Worm (Caenorhabditis elegans) whole organism, mixed stage, embryonic: ENCODE results near the gene glrx-3.
"Not testable (repeated sequence)": the region's sequence is repeated elsewhere in the genome, so short reads cannot be mapped to it uniquely, and the experiment has no call there.

Experiments
- M03D4.4 ChIP-seq: sonication (generic microtip); optimal IDR thresholded peaks from 2 replicates; lab custom pipeline; 2017; ENCODE audit warnings: mild to moderate bottlenecking, missing genetic modification characterization, missing compliant biosample characterization
- bed-3 ChIP-seq: fragments of 200-800 bp; sonication (Bioruptor generic); optimal IDR thresholded peaks from 3 replicates; lab custom pipeline; 2018; ENCODE audit warnings: mild to moderate bottlenecking, missing genetic modification characterization, moderate library complexity, missing compliant biosample characterization
- ceh-39 ChIP-seq: fragments of 150-350 bp; optimal IDR thresholded peaks from 2 replicates; lab custom pipeline; 2014; ENCODE audit warnings: missing biosample characterization, missing genetic modification characterization
- ceh-43 ChIP-seq: fragments of 200-800 bp; sonication (Bioruptor generic); optimal IDR thresholded peaks from 2 replicates; lab custom pipeline; 2018; ENCODE audit warnings: mild to moderate bottlenecking, missing genetic modification characterization, moderate library complexity, missing compliant biosample characterization
- cnd-1 ChIP-seq: fragments of 200-800 bp; sonication (Bioruptor generic); optimal IDR thresholded peaks from 2 replicates; lab custom pipeline; 2018; ENCODE audit warnings: mild to moderate bottlenecking, missing genetic modification characterization, missing compliant biosample characterization
- drap-1 ChIP-seq: fragments of 200-800 bp; sonication (Bioruptor generic); optimal IDR thresholded peaks from 3 replicates; lab custom pipeline; 2018; ENCODE audit warnings: mild to moderate bottlenecking, missing genetic modification characterization, missing compliant biosample characterization
- elt-1 ChIP-seq: sonication (generic microtip); optimal IDR thresholded peaks from 2 replicates; lab custom pipeline; 2017; ENCODE audit warnings: missing genetic modification characterization, mild to moderate bottlenecking, missing compliant biosample characterization, antibody characterized with exemption, moderate library complexity, borderline replicate concordance; ENCODE audit not compliant: insufficient read depth
- flh-1 ChIP-seq: fragments of 200-800 bp; sonication (Bioruptor generic); optimal IDR thresholded peaks from 2 replicates; lab custom pipeline; 2018; ENCODE audit warnings: mild to moderate bottlenecking, missing genetic modification characterization, moderate library complexity, missing compliant biosample characterization
- ham-2 ChIP-seq: fragments of 200-800 bp; sonication (Bioruptor generic); optimal IDR thresholded peaks from 2 replicates; lab custom pipeline; 2018; ENCODE audit warnings: mild to moderate bottlenecking, missing genetic modification characterization, missing compliant biosample characterization
- hlh-1 ChIP-seq: fragments of 150-350 bp; optimal IDR thresholded peaks from 2 replicates; lab custom pipeline; 2014; ENCODE audit warnings: missing biosample characterization, missing genetic modification reagents, missing genetic modification characterization
- lin-13 ChIP-seq: fragments of 150-350 bp; optimal IDR thresholded peaks from 2 replicates; lab custom pipeline; 2014; ENCODE audit warnings: missing biosample characterization, missing genetic modification characterization
- lin-32 ChIP-seq: fragments of 200-800 bp; sonication (Bioruptor generic); optimal IDR thresholded peaks from 2 replicates; lab custom pipeline; 2018; ENCODE audit warnings: mild to moderate bottlenecking, missing genetic modification characterization, missing compliant biosample characterization
- lsy-2 ChIP-seq: fragments of 150-350 bp; optimal IDR thresholded peaks from 2 replicates; lab custom pipeline; 2014; ENCODE audit warnings: missing biosample characterization, missing genetic modification characterization
- mep-1 ChIP-seq: fragments of 150-350 bp; optimal IDR thresholded peaks from 2 replicates; lab custom pipeline; 2017; ENCODE audit warnings: missing biosample characterization, missing genetic modification reagents, missing genetic modification characterization, inconsistent platforms
- mls-2 ChIP-seq: sonication (generic microtip); optimal IDR thresholded peaks from 2 replicates; lab custom pipeline; 2016; ENCODE audit warnings: mild to moderate bottlenecking, missing genetic modification characterization, moderate library complexity, missing compliant biosample characterization
- nhr-237 ChIP-seq: fragments of 150-350 bp; optimal IDR thresholded peaks from 2 replicates; lab custom pipeline; 2014; ENCODE audit warnings: missing biosample characterization, missing genetic modification characterization
- snpc-4 ChIP-seq: fragments of 150-350 bp; optimal IDR thresholded peaks from 2 replicates; lab custom pipeline; 2014; ENCODE audit warnings: missing biosample characterization, missing genetic modification characterization
- sptf-1 ChIP-seq: sonication (generic microtip); optimal IDR thresholded peaks from 2 replicates; lab custom pipeline; 2017; ENCODE audit warnings: mild to moderate bottlenecking, missing genetic modification characterization, moderate library complexity, missing compliant biosample characterization
- tbx-8 ChIP-seq: fragments of 200-800 bp; sonication (Bioruptor generic); optimal IDR thresholded peaks from 2 replicates; lab custom pipeline; 2018; ENCODE audit warnings: mild to moderate bottlenecking, missing genetic modification characterization, moderate library complexity, missing compliant biosample characterization
- unc-39 ChIP-seq: fragments of 150-350 bp; optimal IDR thresholded peaks from 2 replicates; lab custom pipeline; 2014; ENCODE audit warnings: missing biosample characterization, missing genetic modification characterization
- zip-8 ChIP-seq: fragments of 150-350 bp; optimal IDR thresholded peaks from 2 replicates; lab custom pipeline; 2014; ENCODE audit warnings: missing biosample characterization, missing genetic modification characterization

Gene glrx-3

DNA sequence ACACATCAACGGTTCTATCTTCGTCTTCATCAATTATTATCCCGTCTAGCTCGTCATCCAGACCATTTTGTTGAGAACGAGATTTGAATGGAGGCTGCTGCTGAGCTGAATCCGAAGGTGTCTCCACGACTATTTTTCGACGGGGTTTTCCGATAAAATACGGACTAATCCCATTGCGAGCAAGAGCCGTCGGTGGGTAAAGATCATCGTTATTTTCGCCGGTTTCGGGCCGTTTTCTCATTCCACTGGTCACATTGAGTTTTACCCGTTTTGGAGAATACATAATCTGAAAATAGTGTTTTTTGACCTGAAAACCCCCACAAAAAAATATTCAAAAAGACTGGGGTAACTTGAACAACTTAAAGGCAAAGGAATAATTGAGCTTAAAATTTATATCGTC is 4.6 kb upstream of the glrx-3 start, which contains the start of gene figl-1:
figl-1 (minus strand) TSS at position 286 of the 400 bp plus-strand sequence.
- TF ChIP-seq snpc-4 (tag; lab: Kevin White, UChicago) (no peak), sptf-1 (no peak)

DNA sequence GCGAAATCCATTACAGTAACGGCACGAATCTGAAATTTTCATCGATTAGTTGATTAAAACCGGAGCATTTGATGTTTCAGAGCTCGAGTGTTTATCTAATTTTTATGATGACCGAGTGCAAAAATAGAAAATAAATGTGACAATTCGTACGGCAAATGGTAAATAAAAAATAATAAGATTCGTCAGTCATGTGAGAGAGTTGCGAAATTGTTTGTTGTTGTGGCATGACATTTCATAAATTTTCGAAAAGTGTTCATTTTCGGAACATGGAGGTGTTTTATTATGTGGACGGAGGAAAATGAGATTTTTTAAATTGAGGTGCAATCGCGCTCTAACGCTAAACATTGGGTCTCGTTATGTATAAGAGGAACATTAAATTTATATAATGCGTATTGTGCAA is 628 bp upstream of the glrx-3 start:
- TF ChIP-seq flh-1 (GFP tag; lab: Kevin White, UChicago) (no peak), nhr-237 (tag; lab: Kevin White, UChicago) (no peak), ham-2 (no peak), drap-1 (GFP tag; lab: Kevin White, UChicago) (no peak), lin-13 (no peak), ceh-43 (GFP tag; lab: Kevin White, UChicago) (no peak)

DNA sequence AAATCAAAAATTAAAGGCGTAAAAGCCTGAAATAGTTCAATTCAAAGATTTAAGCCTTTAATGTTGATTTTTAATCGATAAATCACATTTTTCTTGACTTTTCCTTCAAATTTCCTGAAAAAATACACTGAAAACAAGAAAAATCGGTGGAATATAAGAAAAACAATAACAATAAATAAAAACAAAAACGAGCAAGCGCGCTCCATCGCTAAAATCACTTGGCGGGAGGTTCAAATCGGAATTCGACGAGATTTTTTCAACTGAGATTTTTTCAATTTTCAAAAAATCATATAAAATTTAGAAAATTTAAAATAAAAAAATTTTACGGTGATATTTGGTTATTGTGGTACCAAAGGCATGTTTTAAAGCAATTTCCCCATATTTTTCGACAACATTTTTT is 1.6 kb downstream of the glrx-3 start:
- TF ChIP-seq mep-1 (tag; lab: Kevin White, UChicago) (no peak), lsy-2 (tag; lab: Kevin White, UChicago) (no peak), cnd-1 (tag; lab: Kevin White, UChicago) (no peak)

ce11 chrV:4336462-4336861 is 4.6 kb downstream of the glrx-3 start, which contains the start of gene irld-1:
Gene irld-1, plus strand, starts transcription at chrV:4336762.
- not testable (repeated sequence) for TF ChIP-seq nhr-237 (tag; lab: Kevin White, UChicago); bed-3 (GFP tag; lab: Kevin White, UChicago); ceh-39 (tag; lab: Kevin White, UChicago)

DNA sequence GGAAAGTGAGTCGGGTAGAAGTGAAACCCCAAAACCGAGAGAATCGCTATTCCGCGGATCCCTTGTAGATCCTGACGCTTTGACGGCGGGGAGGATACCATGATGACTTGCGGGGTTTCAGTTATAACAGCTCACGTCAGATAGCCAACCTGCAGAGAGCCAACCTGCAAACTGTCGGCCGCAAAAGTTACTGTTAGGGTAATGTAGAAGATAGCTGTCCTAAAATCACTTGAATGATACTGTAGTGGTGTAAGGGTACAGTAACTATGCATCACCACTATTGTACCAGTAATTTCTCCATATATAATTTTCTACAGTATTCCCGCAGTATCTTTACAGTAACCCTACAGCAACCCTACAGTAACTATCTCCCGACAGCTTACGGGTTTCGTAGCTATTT is 8.7 kb downstream of the glrx-3 start, which contains the start of gene oac-12:
oac-12 (minus strand) TSS at position 101 of the 400 bp plus-strand sequence.
- TF ChIP-seq cnd-1 (tag; lab: Kevin White, UChicago): no peak
- no peak for TF ChIP-seq bed-3 (GFP tag; lab: Kevin White, UChicago)
- TF ChIP-seq M03D4.4 (tag; lab: Kevin White, UChicago): no peak
- TF ChIP-seq mep-1 (tag; lab: Kevin White, UChicago): no peak
- TF ChIP-seq hlh-1 (tag; lab: Kevin White, UChicago): no peak
- TF ChIP-seq unc-39: no peak

DNA sequence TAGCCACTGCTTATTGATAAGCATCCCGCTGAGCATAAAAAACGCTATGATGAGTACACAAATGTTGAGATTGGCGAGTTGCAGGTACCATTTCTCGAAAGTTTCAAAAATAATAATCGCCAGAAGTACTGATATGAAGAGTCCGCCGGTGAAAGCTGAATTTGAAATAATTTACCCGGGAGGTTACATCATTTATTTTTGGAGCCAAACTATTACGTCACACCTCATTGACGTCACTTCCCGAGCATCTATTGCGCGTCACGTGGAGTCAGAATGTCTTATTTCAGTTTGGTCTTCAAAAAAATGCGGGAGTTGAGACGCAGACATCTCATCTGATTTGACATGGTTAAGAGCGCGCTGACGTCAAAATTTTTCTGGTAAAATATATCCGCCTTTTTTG is 10.3 kb downstream of the glrx-3 start:
- no peak for TF ChIP-seq hlh-1 (tag; lab: Kevin White, UChicago)
- TF ChIP-seq mep-1 (tag; lab: Kevin White, UChicago): no peak
- no peak for TF ChIP-seq elt-1 (tag; lab: Kevin White, UChicago)
- no peak for TF ChIP-seq bed-3 (GFP tag; lab: Kevin White, UChicago)
- TF ChIP-seq zip-8 (tag; lab: Kevin White, UChicago): peak; percentile 95

- TF ChIP-seq hlh-1 (tag; lab: Kevin White, UChicago) (peak; percentile 61), lin-13 (no peak), elt-1 (tag; lab: Kevin White, UChicago) (no peak)
These were observed 14.3 kb downstream of the glrx-3 start, which contains the start of gene D2063.1 for ce11 chrV:4326841-4327240. Gene D2063.1, plus strand, starts transcription at chrV:4327121.

- no peak for TF ChIP-seq lin-32 (GFP tag; lab: Kevin White, UChicago)
- TF ChIP-seq hlh-1 (tag; lab: Kevin White, UChicago): no peak
- no peak for TF ChIP-seq sptf-1
- TF ChIP-seq unc-39: no peak
- TF ChIP-seq, all 35 proteins: peak for 0
These were observed 15.7 kb downstream of the glrx-3 start, which contains the start of gene nhr-125 for ce11 chrV:4325415-4325814. Gene nhr-125, minus strand, starts transcription at chrV:4325515.

DNA sequence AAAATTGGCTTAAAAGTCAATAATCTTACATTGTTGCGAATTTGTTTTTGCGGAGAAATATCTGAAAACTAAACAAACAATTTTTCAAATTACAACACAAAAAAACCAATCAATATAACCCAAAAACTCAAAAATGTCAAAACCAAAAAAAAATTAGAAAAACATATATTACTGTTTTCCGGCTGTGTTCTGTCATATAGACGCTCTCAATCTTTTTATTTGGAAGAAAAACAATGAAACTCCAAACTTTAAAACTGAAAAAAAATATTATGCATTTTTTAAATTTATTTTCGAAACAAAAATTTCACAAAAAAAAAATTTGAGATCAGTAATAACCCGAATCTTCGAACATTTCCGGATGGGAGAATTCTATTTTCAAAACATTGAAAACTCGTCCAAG is 18.4 kb downstream of the glrx-3 start, which contains the start of gene R02D1.2:
R02D1.2 (minus strand) TSS at position 101 of the 400 bp plus-strand sequence.
- TF ChIP-seq ham-2 (no peak), tbx-8 (GFP tag; lab: Kevin White, UChicago) (no peak), mls-2 (no peak)
